Worm (Caenorhabditis elegans) whole organism, mixed stage, embryonic: ENCODE measurements around the gene F13E9.13.

Experiments
- blmp-1 ChIP-seq: fragments of 150-350 bp; optimal IDR thresholded peaks from 2 replicates; lab custom pipeline; 2014; ENCODE audit warnings: missing biosample characterization, missing genetic modification characterization
- ceh-43 ChIP-seq: fragments of 200-800 bp; sonication (Bioruptor generic); optimal IDR thresholded peaks from 2 replicates; lab custom pipeline; 2018; ENCODE audit warnings: mild to moderate bottlenecking, missing genetic modification characterization, moderate library complexity, missing compliant biosample characterization
- ceh-83 ChIP-seq: fragments of 200-800 bp; sonication (Bioruptor generic); optimal IDR thresholded peaks from 2 replicates; lab custom pipeline; 2018; ENCODE audit warnings: mild to moderate bottlenecking, missing genetic modification characterization, missing compliant biosample characterization
- ces-1 ChIP-seq: fragments of 150-350 bp; optimal IDR thresholded peaks from 2 replicates; lab custom pipeline; 2014; ENCODE audit warnings: missing biosample characterization, missing genetic modification reagents, missing genetic modification characterization
- cnd-1 ChIP-seq: fragments of 200-800 bp; sonication (Bioruptor generic); optimal IDR thresholded peaks from 2 replicates; lab custom pipeline; 2018; ENCODE audit warnings: mild to moderate bottlenecking, missing genetic modification characterization, missing compliant biosample characterization
- drap-1 ChIP-seq: fragments of 200-800 bp; sonication (Bioruptor generic); optimal IDR thresholded peaks from 3 replicates; lab custom pipeline; 2018; ENCODE audit warnings: mild to moderate bottlenecking, missing genetic modification characterization, missing compliant biosample characterization
- elt-3 ChIP-seq: fragments of 150-350 bp; optimal IDR thresholded peaks from 2 replicates; lab custom pipeline; 2014; ENCODE audit warnings: missing biosample characterization, missing genetic modification characterization
- flh-1 ChIP-seq: fragments of 200-800 bp; sonication (Bioruptor generic); optimal IDR thresholded peaks from 2 replicates; lab custom pipeline; 2018; ENCODE audit warnings: mild to moderate bottlenecking, missing genetic modification characterization, moderate library complexity, missing compliant biosample characterization
- ham-2 ChIP-seq: fragments of 200-800 bp; sonication (Bioruptor generic); optimal IDR thresholded peaks from 2 replicates; lab custom pipeline; 2018; ENCODE audit warnings: mild to moderate bottlenecking, missing genetic modification characterization, missing compliant biosample characterization
- hlh-1 ChIP-seq: fragments of 150-350 bp; optimal IDR thresholded peaks from 2 replicates; lab custom pipeline; 2014; ENCODE audit warnings: missing biosample characterization, missing genetic modification reagents, missing genetic modification characterization
- lin-13 ChIP-seq: fragments of 150-350 bp; optimal IDR thresholded peaks from 2 replicates; lab custom pipeline; 2014; ENCODE audit warnings: missing biosample characterization, missing genetic modification characterization
- lin-32 ChIP-seq: fragments of 200-800 bp; sonication (Bioruptor generic); optimal IDR thresholded peaks from 2 replicates; lab custom pipeline; 2018; ENCODE audit warnings: mild to moderate bottlenecking, missing genetic modification characterization, missing compliant biosample characterization
- mep-1 ChIP-seq: fragments of 150-350 bp; optimal IDR thresholded peaks from 2 replicates; lab custom pipeline; 2017; ENCODE audit warnings: missing biosample characterization, missing genetic modification reagents, missing genetic modification characterization, inconsistent platforms
- mls-2 ChIP-seq: sonication (generic microtip); optimal IDR thresholded peaks from 2 replicates; lab custom pipeline; 2016; ENCODE audit warnings: mild to moderate bottlenecking, missing genetic modification characterization, moderate library complexity, missing compliant biosample characterization
- nhr-12 ChIP-seq: fragments of 150-350 bp; optimal IDR thresholded peaks from 2 replicates; lab custom pipeline; 2014; ENCODE audit warnings: missing biosample characterization, missing genetic modification characterization
- nhr-2 ChIP-seq: fragments of 150-350 bp; optimal IDR thresholded peaks from 2 replicates; lab custom pipeline; 2014; ENCODE audit warnings: missing biosample characterization, missing genetic modification characterization
- nhr-237 ChIP-seq: fragments of 150-350 bp; optimal IDR thresholded peaks from 2 replicates; lab custom pipeline; 2014; ENCODE audit warnings: missing biosample characterization, missing genetic modification characterization
- nhr-76 ChIP-seq: sonication (generic microtip); optimal IDR thresholded peaks from 2 replicates; lab custom pipeline; 2017; ENCODE audit warnings: missing biosample characterization, missing genetic modification characterization
- pha-4 ChIP-seq: fragments of 150-350 bp; optimal IDR thresholded peaks from 2 replicates; lab custom pipeline; 2018; ENCODE audit warnings: missing biosample characterization, missing genetic modification reagents, missing genetic modification characterization
- sem-2 ChIP-seq: fragments of 200-800 bp; sonication (Bioruptor generic); optimal IDR thresholded peaks from 2 replicates; lab custom pipeline; 2018; ENCODE audit warnings: mild to moderate bottlenecking, missing genetic modification characterization, missing compliant biosample characterization
- snpc-4 ChIP-seq: fragments of 150-350 bp; optimal IDR thresholded peaks from 2 replicates; lab custom pipeline; 2014; ENCODE audit warnings: missing biosample characterization, missing genetic modification characterization
- sptf-1 ChIP-seq: sonication (generic microtip); optimal IDR thresholded peaks from 2 replicates; lab custom pipeline; 2017; ENCODE audit warnings: mild to moderate bottlenecking, missing genetic modification characterization, moderate library complexity, missing compliant biosample characterization
- tbx-8 ChIP-seq: fragments of 200-800 bp; sonication (Bioruptor generic); optimal IDR thresholded peaks from 2 replicates; lab custom pipeline; 2018; ENCODE audit warnings: mild to moderate bottlenecking, missing genetic modification characterization, moderate library complexity, missing compliant biosample characterization
- unc-120 ChIP-seq: sonication (generic microtip); optimal IDR thresholded peaks from 2 replicates; lab custom pipeline; 2017; ENCODE audit warnings: missing genetic modification characterization, missing compliant biosample characterization; ENCODE audit not compliant: poor library complexity, severe bottlenecking
- unc-39 ChIP-seq: fragments of 150-350 bp; optimal IDR thresholded peaks from 2 replicates; lab custom pipeline; 2014; ENCODE audit warnings: missing biosample characterization, missing genetic modification characterization
- unc-62 ChIP-seq: fragments of 150-350 bp; optimal IDR thresholded peaks from 2 replicates; lab custom pipeline; 2014; ENCODE audit warnings: missing biosample characterization, missing genetic modification reagents, missing genetic modification characterization
- zip-8 ChIP-seq: fragments of 150-350 bp; optimal IDR thresholded peaks from 2 replicates; lab custom pipeline; 2014; ENCODE audit warnings: missing biosample characterization, missing genetic modification characterization
- ztf-11 ChIP-seq: fragments of 150-350 bp; optimal IDR thresholded peaks from 2 replicates; lab custom pipeline; 2014; ENCODE audit warnings: missing biosample characterization, missing genetic modification characterization

The F13E9.13 gene

ce11 chrIV:10874527-10874926 lies 6.8 kb upstream of the F13E9.13 start, which contains the start of gene F13E9.12:
Gene F13E9.12 (minus strand): TSS chrIV:10874627.
- no peak for TF ChIP-seq sem-2 (GFP tag; lab: Kevin White, UChicago)
- TF ChIP-seq flh-1 (GFP tag; lab: Kevin White, UChicago) = no peak
- TF ChIP-seq mls-2 (tag; lab: Kevin White, UChicago) = no peak
- no peak for TF ChIP-seq ham-2 (GFP tag; lab: Kevin White, UChicago)
- no peak for TF ChIP-seq ceh-43 (GFP tag; lab: Kevin White, UChicago)
- TF ChIP-seq ces-1 (GFP tag; lab: Kevin White, UChicago) = no peak
- TF ChIP-seq snpc-4 (tag; lab: Kevin White, UChicago) = no peak
- no peak for TF ChIP-seq lin-13 (tag; lab: Kevin White, UChicago)

ce11 chrIV:10876844-10877243 lies 4.5 kb upstream of the F13E9.13 start, which contains the start of gene fipr-14:
Gene fipr-14 (plus strand): TSS chrIV:10877144.
- TF ChIP-seq ces-1 (GFP tag; lab: Kevin White, UChicago) = no peak
- no peak for TF ChIP-seq nhr-76 (tag; lab: Kevin White, UChicago)
- TF ChIP-seq cnd-1 (tag; lab: Kevin White, UChicago) = no peak
- no peak for TF ChIP-seq nhr-2
- no peak for TF ChIP-seq zip-8
- TF ChIP-seq lin-13 (tag; lab: Kevin White, UChicago) = no peak
- TF ChIP-seq ceh-83 (GFP tag; lab: Kevin White, UChicago) = no peak
- no peak for TF ChIP-seq snpc-4 (tag; lab: Kevin White, UChicago)
- TF ChIP-seq mls-2 (tag; lab: Kevin White, UChicago) = no peak
- no peak for TF ChIP-seq elt-3 (tag; lab: Kevin White, UChicago)
- TF ChIP-seq blmp-1 (tag; lab: Kevin White, UChicago) = no peak
- no peak for TF ChIP-seq ztf-11 (tag; lab: Kevin White, UChicago)
- TF ChIP-seq nhr-237 (tag; lab: Kevin White, UChicago) = no peak
- TF ChIP-seq hlh-1 (tag; lab: Kevin White, UChicago) = no peak
- TF ChIP-seq, all 35 proteins: peak for 0

ce11 chrIV:10879542-10879941 lies 1.8 kb upstream of the F13E9.13 start, which contains the start of gene sdz-13:
Gene sdz-13 (minus strand): TSS chrIV:10879642.
- TF ChIP-seq lin-13 (tag; lab: Kevin White, UChicago) = no peak
- no peak for TF ChIP-seq nhr-76 (tag; lab: Kevin White, UChicago)
- no peak for TF ChIP-seq ces-1 (GFP tag; lab: Kevin White, UChicago)
- TF ChIP-seq lin-32 (GFP tag; lab: Kevin White, UChicago) = no peak
- TF ChIP-seq snpc-4 (tag; lab: Kevin White, UChicago) = no peak
- no peak for TF ChIP-seq unc-62
- TF ChIP-seq mls-2 (tag; lab: Kevin White, UChicago) = no peak
- TF ChIP-seq elt-3 (tag; lab: Kevin White, UChicago) = no peak
- no peak for TF ChIP-seq unc-120 (tag; lab: Kevin White, UChicago)
- no peak for TF ChIP-seq sem-2 (GFP tag; lab: Kevin White, UChicago)

- no peak for TF ChIP-seq unc-62
- no peak for TF ChIP-seq sem-2 (GFP tag; lab: Kevin White, UChicago)
- TF ChIP-seq pha-4 (tag; lab: Kevin White, UChicago) = no peak
- TF ChIP-seq elt-3 (tag; lab: Kevin White, UChicago) = no peak
- no peak for TF ChIP-seq unc-39
- no peak for TF ChIP-seq blmp-1 (tag; lab: Kevin White, UChicago)
- no peak for TF ChIP-seq ceh-83 (GFP tag; lab: Kevin White, UChicago)
- TF ChIP-seq mep-1 (tag; lab: Kevin White, UChicago) = no peak
- TF ChIP-seq sptf-1 (tag; lab: Kevin White, UChicago) = no peak
- TF ChIP-seq ztf-11 (tag; lab: Kevin White, UChicago) = no peak
- TF ChIP-seq nhr-12 (tag; lab: Kevin White, UChicago) = no peak
- TF ChIP-seq cnd-1 (tag; lab: Kevin White, UChicago) = no peak
These were observed 1.1 kb upstream of the F13E9.13 start, which contains the start of gene fipr-15 for ce11 chrIV:10880264-10880663. Gene fipr-15 (plus strand): TSS chrIV:10880564.

- TF ChIP-seq tbx-8 (GFP tag; lab: Kevin White, UChicago) (no peak), sem-2 (GFP tag; lab: Kevin White, UChicago) (no peak), drap-1 (no peak), elt-3 (tag; lab: Kevin White, UChicago) (no peak), pha-4 (tag; lab: Kevin White, UChicago) (no peak), sptf-1 (tag; lab: Kevin White, UChicago) (no peak), ceh-43 (GFP tag; lab: Kevin White, UChicago) (no peak)
These were observed 2.9 kb downstream of the F13E9.13 start, which contains the start of gene F13E9.5 for ce11 chrIV:10884263-10884662. Gene F13E9.5 (minus strand): TSS chrIV:10884363.
